Worm (Caenorhabditis elegans) whole organism, L2 larva: Measurements from ENCODE around the gene F28C6.10.

ENCODE experiments used
- ZK546.5 ChIP-seq: sonication (generic microtip); optimal IDR thresholded peaks from 2 replicates; lab custom pipeline; 2017; ENCODE audit warnings: missing biosample characterization, missing genetic modification characterization
- mbf-1 ChIP-seq: sonication (generic microtip); optimal IDR thresholded peaks from 2 replicates; lab custom pipeline; 2017; ENCODE audit warnings: missing biosample characterization, missing genetic modification characterization
- nhr-237 ChIP-seq: fragments of 150-350 bp; optimal IDR thresholded peaks from 2 replicates; lab custom pipeline; 2014; ENCODE audit warnings: missing biosample characterization, missing genetic modification characterization
- nhr-25 ChIP-seq: fragments of 150-350 bp; sonication (generic microtip); optimal IDR thresholded peaks from 3 replicates; lab custom pipeline; 2014; ENCODE audit warnings: missing biosample characterization, missing genetic modification characterization
- nhr-6 ChIP-seq: fragments of 150-350 bp; optimal IDR thresholded peaks from 2 replicates; lab custom pipeline; 2014; ENCODE audit warnings: missing biosample characterization, missing genetic modification characterization
- sma-9 ChIP-seq, 2 experiments: fragments of 150-350 bp in 1 of 2; sonication (generic microtip) in 1 of 2; optimal IDR thresholded peaks; 2 replicates each; lab custom pipeline; 2014 to 2016; ENCODE audit warnings: missing genetic modification characterization in 2 of 2, mild to moderate bottlenecking in 1 of 2, missing biosample characterization in 1 of 2, missing compliant biosample characterization in 1 of 2, missing genetic modification reagents in 1 of 2, moderate library complexity in 1 of 2
- unc-39 ChIP-seq: fragments of 150-350 bp; optimal IDR thresholded peaks from 2 replicates; lab custom pipeline; 2014; ENCODE audit warnings: missing biosample characterization, missing genetic modification characterization
- unc-55 ChIP-seq: fragments of 150-350 bp; sonication (generic microtip); optimal IDR thresholded peaks from 3 replicates; lab custom pipeline; 2014; ENCODE audit warnings: missing biosample characterization, missing genetic modification reagents, missing genetic modification characterization
- unc-62 ChIP-seq: fragments of 150-350 bp; optimal IDR thresholded peaks from 2 replicates; lab custom pipeline; 2014; ENCODE audit warnings: missing biosample characterization, missing genetic modification reagents, missing genetic modification characterization
- ztf-11 ChIP-seq: sonication (generic microtip); optimal IDR thresholded peaks from 2 replicates; lab custom pipeline; 2017; ENCODE audit warnings: missing biosample characterization, missing genetic modification characterization

DNA sequence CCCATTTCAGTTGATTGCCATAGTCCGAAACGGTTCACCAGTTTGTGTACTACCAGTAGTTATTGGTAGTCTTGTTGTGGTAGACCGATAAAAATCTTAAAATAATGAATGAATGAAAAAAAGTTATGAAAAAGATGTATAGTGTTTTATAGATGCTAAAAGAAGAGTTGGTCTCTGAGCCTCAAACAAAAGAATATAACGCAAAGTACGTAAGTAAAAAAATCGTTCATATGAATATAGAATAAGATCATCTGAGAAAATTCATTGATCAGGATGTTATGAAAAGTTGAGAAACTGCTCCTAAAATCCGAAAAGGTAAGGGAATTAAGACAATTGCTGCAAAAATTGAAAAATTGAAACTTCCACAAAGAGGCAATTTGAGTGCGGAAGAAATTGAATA, 9.8 kb downstream of the F28C6.10 start, which contains the start of gene chhy-1:
- TF ChIP-seq unc-62 (GFP tag; lab: Kevin White, UChicago) (no peak), unc-55 (GFP tag; lab: Kevin White, UChicago) (no peak), sma-9 (GFP tag; optimal IDR thresholded peaks at IDR 0.05; lab: Kevin White, UChicago) (no peak), sma-9 (tag; optimal IDR thresholded peaks at IDR 0.05; lab: Kevin White, UChicago) (no peak), ztf-11 (tag; lab: Kevin White, UChicago) (no peak), mbf-1 (tag; lab: Kevin White, UChicago) (no peak), nhr-25 (no peak), ZK546.5 (tag; lab: Kevin White, UChicago) (no peak), nhr-237 (no peak), nhr-6 (tag; lab: Kevin White, UChicago) (no peak), unc-39 (tag; lab: Kevin White, UChicago) (no peak)
